Fruit fly (Drosophila melanogaster) whole organism, embryonic: ENCODE data around the gene CG17801.

ENCODE experiments used
- Ada2b ChIP-seq: fragments of 200-800 bp; sonication (Bioruptor generic); IDR thresholded peaks from 2 replicates; pipeline ENCODE4 v1.3.6; 2022; ENCODE audit warnings: missing biosample characterization, missing genetic modification characterization
- CG12659 ChIP-seq: fragments of 200-800 bp; sonication (Bioruptor generic); optimal IDR thresholded peaks from 3 replicates; lab custom pipeline; 2017; ENCODE audit warnings: mild to moderate bottlenecking, missing biosample characterization, missing genetic modification reagents, missing genetic modification characterization
- CG13123 ChIP-seq: fragments of 200-800 bp; sonication (Bioruptor generic); optimal IDR thresholded peaks from 2 replicates; lab custom pipeline; 2016; ENCODE audit warnings: missing biosample characterization, missing genetic modification characterization
- CG15269 ChIP-seq: fragments of 200-800 bp; sonication (Bioruptor generic); optimal IDR thresholded peaks from 2 replicates; lab custom pipeline; 2018; ENCODE audit warnings: missing biosample characterization, mild to moderate bottlenecking, missing genetic modification characterization, moderate library complexity
- CG15601 ChIP-seq: fragments of 200-800 bp; sonication (Bioruptor generic); optimal IDR thresholded peaks from 3 replicates; lab custom pipeline; 2019; ENCODE audit warnings: missing biosample characterization, mild to moderate bottlenecking, missing genetic modification characterization, moderate library complexity
- CG18764 ChIP-seq: fragments of 200-800 bp; sonication (Bioruptor generic); optimal IDR thresholded peaks from 3 replicates; lab custom pipeline; 2016; ENCODE audit warnings: missing biosample characterization, missing genetic modification characterization
- CG2120 ChIP-seq: fragments of 200-800 bp; sonication (Bioruptor generic); optimal IDR thresholded peaks from 3 replicates; lab custom pipeline; 2016; ENCODE audit warnings: missing biosample characterization, missing genetic modification characterization
- CG30431 ChIP-seq: fragments of 200-800 bp; sonication (Bioruptor generic); optimal IDR thresholded peaks from 2 replicates; lab custom pipeline; 2017; ENCODE audit warnings: missing biosample characterization, missing genetic modification characterization
- CG32767 ChIP-seq: fragments of 200-800 bp; sonication (Bioruptor generic); IDR thresholded peaks from 2 replicates; pipeline ENCODE4 v1.3.6; 2022; ENCODE audit warnings: missing biosample characterization, missing genetic modification characterization
- CG3995 ChIP-seq: fragments of 200-800 bp; sonication (Bioruptor generic); optimal IDR thresholded peaks from 3 replicates; lab custom pipeline; 2016; ENCODE audit warnings: missing biosample characterization, missing genetic modification characterization
- CG4360 ChIP-seq: fragments of 200-800 bp; sonication (Bioruptor generic); IDR thresholded peaks from 2 replicates; pipeline ENCODE4 v1.3.6; 2022; ENCODE audit warnings: missing biosample characterization, missing genetic modification characterization
- CG4424 ChIP-seq: fragments of 200-800 bp; sonication (Bioruptor generic); optimal IDR thresholded peaks from 3 replicates; lab custom pipeline; 2016; ENCODE audit warnings: missing biosample characterization, missing genetic modification characterization
- CG4854 ChIP-seq: fragments of 200-800 bp; sonication (Bioruptor generic); optimal IDR thresholded peaks from 2 replicates; lab custom pipeline; 2016; ENCODE audit warnings: missing biosample characterization, missing genetic modification characterization, inconsistent platforms
- CG5245 ChIP-seq: fragments of 200-800 bp; sonication (Bioruptor generic); optimal IDR thresholded peaks from 3 replicates; lab custom pipeline; 2016; ENCODE audit warnings: missing biosample characterization, missing genetic modification characterization
- CG5953 ChIP-seq: fragments of 200-800 bp; sonication (Bioruptor generic); IDR thresholded peaks from 2 replicates; pipeline ENCODE4 v1.3.6; 2022; ENCODE audit warnings: missing biosample characterization, missing genetic modification characterization
- CG6654 ChIP-seq: fragments of 200-800 bp; sonication (Bioruptor generic); optimal IDR thresholded peaks from 2 replicates; lab custom pipeline; 2017; ENCODE audit warnings: missing biosample characterization, mild to moderate bottlenecking, missing genetic modification characterization
- CG6854 ChIP-seq: fragments of 200-800 bp; sonication (Bioruptor generic); optimal IDR thresholded peaks from 3 replicates; lab custom pipeline; 2017; ENCODE audit warnings: missing biosample characterization, mild to moderate bottlenecking, missing genetic modification characterization
- CG7372 ChIP-seq: fragments of 200-800 bp; sonication (Bioruptor generic); IDR thresholded peaks from 2 replicates; pipeline ENCODE4 v1.3.6; 2022; ENCODE audit warnings: missing biosample characterization, missing genetic modification characterization
- CG7556 ChIP-seq: fragments of 200-800 bp; sonication (Bioruptor generic); optimal IDR thresholded peaks from 2 replicates; lab custom pipeline; 2017; ENCODE audit warnings: missing biosample characterization, mild to moderate bottlenecking, missing genetic modification characterization
- CG8089 ChIP-seq: fragments of 200-800 bp; sonication (Bioruptor generic); optimal IDR thresholded peaks from 3 replicates; lab custom pipeline; 2016; ENCODE audit warnings: missing biosample characterization, missing genetic modification characterization
- CG8359 ChIP-seq: fragments of 200-800 bp; sonication (Bioruptor generic); optimal IDR thresholded peaks from 2 replicates; lab custom pipeline; 2017; ENCODE audit warnings: missing biosample characterization, mild to moderate bottlenecking, missing genetic modification characterization, borderline replicate concordance
- CG9437 ChIP-seq: fragments of 200-800 bp; sonication (Bioruptor generic); optimal IDR thresholded peaks from 2 replicates; lab custom pipeline; 2018; ENCODE audit warnings: missing biosample characterization, mild to moderate bottlenecking, missing genetic modification characterization
- CG9609 ChIP-seq: fragments of 200-800 bp; sonication (Bioruptor generic); optimal IDR thresholded peaks from 3 replicates; lab custom pipeline; 2016; ENCODE audit warnings: missing biosample characterization, missing genetic modification characterization
- CrebB ChIP-seq: fragments of 200-800 bp; sonication (Bioruptor generic); optimal IDR thresholded peaks from 3 replicates; lab custom pipeline; 2018; ENCODE audit warnings: missing biosample characterization, mild to moderate bottlenecking, missing genetic modification characterization
- Dref ChIP-seq: fragments of 200-800 bp; sonication (Bioruptor generic); IDR thresholded peaks from 2 replicates; pipeline ENCODE4 v1.3.6; 2022; ENCODE audit warnings: missing biosample characterization, missing genetic modification characterization
- ERR ChIP-seq: fragments of 200-800 bp; sonication (Bioruptor generic); optimal IDR thresholded peaks from 2 replicates; lab custom pipeline; 2016; ENCODE audit warnings: missing biosample characterization, missing genetic modification characterization
- Gsc ChIP-seq: fragments of 200-800 bp; sonication (Bioruptor generic); IDR thresholded peaks from 2 replicates; pipeline ENCODE4 v1.3.6; 2022; ENCODE audit warnings: missing biosample characterization, missing genetic modification characterization
- Gug ChIP-seq: fragments of 200-800 bp; sonication (Bioruptor generic); IDR thresholded peaks from 4 replicates; pipeline ENCODE4 v1.3.6; 2022; ENCODE audit warnings: missing biosample characterization, missing genetic modification characterization
- Hey ChIP-seq: fragments of 200-800 bp; sonication (Bioruptor generic); optimal IDR thresholded peaks from 3 replicates; lab custom pipeline; 2018; ENCODE audit warnings: missing biosample characterization, mild to moderate bottlenecking, missing genetic modification characterization
- Lhr ChIP-seq: fragments of 200-800 bp; sonication (Bioruptor generic); optimal IDR thresholded peaks from 3 replicates; lab custom pipeline; 2017; ENCODE audit warnings: mild to moderate bottlenecking, missing biosample characterization, missing genetic modification reagents, missing genetic modification characterization
- Max ChIP-seq: fragments of 200-800 bp; sonication (Bioruptor generic); optimal IDR thresholded peaks from 2 replicates; lab custom pipeline; 2016; ENCODE audit warnings: missing biosample characterization, mild to moderate bottlenecking, missing genetic modification characterization
- Tbp ChIP-seq: fragments of >200 bp; optimal IDR thresholded peaks from 2 replicates; lab custom pipeline; 2018; ENCODE audit warnings: missing biosample characterization, missing genetic modification characterization
- Vsx1 ChIP-seq: fragments of 200-800 bp; sonication (Bioruptor generic); optimal IDR thresholded peaks from 2 replicates; lab custom pipeline; 2017; ENCODE audit warnings: missing biosample characterization, mild to moderate bottlenecking, missing genetic modification characterization, missing genetic modification reagents
- ab ChIP-seq: fragments of 200-800 bp; sonication (Bioruptor generic); optimal IDR thresholded peaks from 2 replicates; lab custom pipeline; 2016; ENCODE audit warnings: missing biosample characterization, missing genetic modification characterization
- bbx ChIP-seq: fragments of 200-800 bp; sonication (Bioruptor generic); IDR thresholded peaks from 2 replicates; pipeline ENCODE4 v1.3.6; 2022; ENCODE audit warnings: missing biosample characterization, missing genetic modification characterization; ENCODE audit not compliant: partially characterized antibody
- chm ChIP-seq: fragments of 200-800 bp; sonication (Bioruptor generic); IDR thresholded peaks from 2 replicates; pipeline ENCODE4 v1.3.6; 2022; ENCODE audit warnings: missing biosample characterization, missing genetic modification characterization
- chn ChIP-seq: fragments of 200-800 bp; sonication (Bioruptor generic); optimal IDR thresholded peaks from 2 replicates; lab custom pipeline; 2016; ENCODE audit warnings: missing biosample characterization, missing genetic modification characterization
- emc ChIP-seq: fragments of 200-800 bp; sonication (Bioruptor generic); optimal IDR thresholded peaks from 2 replicates; lab custom pipeline; 2016; ENCODE audit warnings: missing biosample characterization, missing genetic modification characterization
- ems ChIP-seq: fragments of 200-800 bp; sonication (Bioruptor generic); optimal IDR thresholded peaks from 3 replicates; lab custom pipeline; 2016; ENCODE audit warnings: missing biosample characterization, missing genetic modification characterization
- exex ChIP-seq: fragments of 200-800 bp; sonication (Bioruptor generic); optimal IDR thresholded peaks from 4 replicates; lab custom pipeline; 2018; ENCODE audit warnings: missing biosample characterization, mild to moderate bottlenecking, missing genetic modification characterization, moderate library complexity
- fd96Cb ChIP-seq: fragments of 200-800 bp; sonication (Bioruptor generic); optimal IDR thresholded peaks from 2 replicates; lab custom pipeline; 2018; ENCODE audit warnings: missing biosample characterization, mild to moderate bottlenecking, missing genetic modification characterization, moderate library complexity
- fu2 ChIP-seq: fragments of 200-800 bp; sonication (Bioruptor generic); optimal IDR thresholded peaks from 2 replicates; lab custom pipeline; 2016; ENCODE audit warnings: missing biosample characterization, missing genetic modification characterization
- gce ChIP-seq: fragments of 200-800 bp; sonication (Bioruptor generic); IDR thresholded peaks from 3 replicates; pipeline ENCODE4 v1.3.6; 2022; ENCODE audit warnings: missing biosample characterization, missing genetic modification characterization
- grn ChIP-seq: fragments of 200-800 bp; sonication (Bioruptor generic); optimal IDR thresholded peaks from 3 replicates; lab custom pipeline; 2017; ENCODE audit warnings: missing biosample characterization, missing genetic modification characterization
- kah ChIP-seq: fragments of 200-800 bp; sonication (Bioruptor generic); optimal IDR thresholded peaks from 2 replicates; lab custom pipeline; 2018; ENCODE audit warnings: missing biosample characterization, mild to moderate bottlenecking, missing genetic modification characterization
- lola ChIP-seq, 3 experiments: fragments of >200 bp in 2 of 3; fragments of 200-800 bp in 1 of 3; sonication (Bioruptor generic) in 1 of 3; optimal IDR thresholded peaks; 2 replicates each; lab custom pipeline; 2017 to 2019; ENCODE audit warnings: missing biosample characterization in 3 of 3, missing genetic modification characterization in 3 of 3, mild to moderate bottlenecking in 1 of 3, moderate library complexity in 1 of 3
- mirr ChIP-seq: fragments of 200-800 bp; sonication (Bioruptor generic); optimal IDR thresholded peaks from 3 replicates; lab custom pipeline; 2018; ENCODE audit warnings: missing biosample characterization, mild to moderate bottlenecking, missing genetic modification characterization
- psq ChIP-seq: fragments of 200-800 bp; sonication (Bioruptor generic); optimal IDR thresholded peaks from 2 replicates; lab custom pipeline; 2017; ENCODE audit warnings: missing biosample characterization, missing genetic modification characterization
- repo ChIP-seq: fragments of 200-800 bp; sonication (Bioruptor generic); optimal IDR thresholded peaks from 2 replicates; lab custom pipeline; 2016; ENCODE audit warnings: missing biosample characterization, missing genetic modification characterization
- ssp ChIP-seq: fragments of 200-800 bp; sonication (Bioruptor generic); IDR thresholded peaks from 2 replicates; pipeline ENCODE4 v1.3.6; 2022; ENCODE audit warnings: missing biosample characterization, missing genetic modification characterization

Gene CG17801

DNA sequence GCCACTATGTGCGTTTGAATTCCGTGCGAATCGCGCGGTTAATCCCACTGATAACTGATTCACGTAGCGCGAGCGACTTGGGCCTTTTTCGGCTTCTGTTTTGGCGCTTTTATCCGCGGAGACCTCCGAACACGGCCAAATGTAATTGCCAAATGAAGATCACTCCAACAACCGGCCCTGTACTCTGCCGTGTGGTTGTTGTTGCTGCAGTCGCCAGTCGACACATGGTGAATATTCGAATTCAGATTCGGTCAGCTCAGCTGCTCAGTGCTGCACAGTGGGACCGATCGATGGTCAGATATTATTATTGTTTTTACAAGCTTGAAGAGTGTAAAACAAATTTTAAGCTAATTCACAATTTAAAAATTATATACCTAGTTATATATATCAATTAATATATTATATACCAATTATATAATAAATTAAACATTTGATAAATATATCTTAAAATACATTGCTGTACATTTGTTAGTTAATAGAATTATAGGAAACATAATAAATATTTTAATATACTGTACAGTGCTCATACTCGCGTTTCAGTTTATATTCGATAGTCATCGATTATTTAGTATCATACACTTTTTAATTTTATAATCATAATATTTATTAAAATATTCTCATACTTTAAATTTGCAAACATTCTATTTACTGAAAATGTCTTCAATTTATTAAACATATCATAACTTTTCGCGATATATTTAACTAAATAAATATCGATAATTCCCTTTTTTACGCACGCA lies 12.4 kb downstream of the CG17801 start, which contains the start of gene CG43102 (continued):
- TF ChIP-seq CG6654 (GFP tag; lab: Kevin White, UChicago) (peak; percentile 24), CG8089 (GFP tag; lab: Kevin White, UChicago) (no peak), CG9609 (GFP tag; lab: Kevin White, UChicago) (peak; percentile 45), fu2 (GFP tag; lab: Kevin White, UChicago) (no peak), psq (GFP tag; lab: Kevin White, UChicago) (no peak), CG4854 (GFP tag; lab: Kevin White, UChicago) (no peak), grn (GFP tag; lab: Kevin White, UChicago) (no peak), CG12659 (GFP tag; lab: Kevin White, UChicago) (peak; percentile 62), CrebB (tag; lab: Kevin White, UChicago) (peak; percentile 56), ERR (GFP tag; lab: Kevin White, UChicago) (peak; percentile 59), CG5953 (GFP tag; lab: Robert Waterston, UW) (peak; percentile 82), exex (peak; percentile 36), CG8359 (GFP tag; lab: Kevin White, UChicago) (no peak), chn (GFP tag; lab: Kevin White, UChicago) (peak; percentile 24), kah (GFP tag; lab: Kevin White, UChicago) (peak; percentile 60), mirr (GFP tag; lab: Kevin White, UChicago) (peak; percentile 55), Max (GFP tag; lab: Kevin White, UChicago) (no peak), Hey (tag; lab: Kevin White, UChicago) (peak; percentile 11), Ada2b (GFP tag; lab: Robert Waterston, UW) (peak; percentile 69), CG6854 (GFP tag; lab: Kevin White, UChicago) (peak; percentile 39), CG9437 (GFP tag; lab: Kevin White, UChicago) (peak; percentile 59), repo (no peak), CG32767 (GFP tag; lab: Robert Waterston, UW) (peak; percentile 59), CG5245 (peak; percentile 20), ab (GFP tag; lab: Kevin White, UChicago) (no peak), CG7372 (GFP tag; lab: Robert Waterston, UW) (peak; percentile 69), fd96Cb (tag; lab: Kevin White, UChicago) (peak; percentile 49), CG15601 (tag; lab: Kevin White, UChicago) (peak; percentile 68), CG3995 (GFP tag; lab: Kevin White, UChicago) (peak; percentile 39), CG4360 (peak; percentile 95), Vsx1 (GFP tag; lab: Kevin White, UChicago) (peak; percentile 31), Gug (GFP tag; lab: Robert Waterston, UW) (peak; percentile 76), chm (GFP tag; lab: Robert Waterston, UW) (peak; percentile 54; the same call in 1 of the 2 replicates), CG30431 (peak; percentile 54), gce (GFP tag; lab: Robert Waterston, UW) (peak; percentile 47; the same call in 1 of the 3 replicates), ssp (GFP tag; lab: Robert Waterston, UW) (peak; percentile 56), CG13123 (peak; percentile 16), Gsc (GFP tag; lab: Robert Waterston, UW) (no peak), Lhr (GFP tag; lab: Kevin White, UChicago) (no peak), ems (GFP tag; lab: Kevin White, UChicago) (no peak), bbx (GFP tag; lab: Robert Waterston, UW) (peak; percentile 57), emc (GFP tag; lab: Kevin White, UChicago) (peak; percentile 13), CG18764 (GFP tag; lab: Kevin White, UChicago) (peak; percentile 54), CG7556 (GFP tag; lab: Kevin White, UChicago) (peak; percentile 49), Tbp (no peak), CG15269 (peak; percentile 78), lola (GFP tag; optimal IDR thresholded peaks at IDR 0.05; lab: Kevin White, UChicago) (peak in 1 of 3 experiments; percentile 38), CG2120 (GFP tag; lab: Kevin White, UChicago) (peak; percentile 67), CG4424 (GFP tag; lab: Kevin White, UChicago) (peak; percentile 67), Dref (GFP tag; lab: Robert Waterston, UW) (peak; percentile 59)
